Worm (Caenorhabditis elegans) whole organism, L1 larva: Measurements from ENCODE around the gene srbc-2.

Experiments
- Y116A8C.19 ChIP-seq: sonication (generic microtip); optimal IDR thresholded peaks from 2 replicates; lab custom pipeline; 2016; ENCODE audit warnings: missing compliant biosample characterization, missing genetic modification characterization, borderline replicate concordance
- ama-1 ChIP-seq: fragments of 150-350 bp; optimal IDR thresholded peaks from 2 replicates; lab custom pipeline; 2014
- ceh-82 ChIP-seq, 3 experiments: fragments of 150-350 bp in 1 of 3; sonication (generic microtip) in 2 of 3; optimal IDR thresholded peaks; 2 replicates each; lab custom pipeline; 2014 to 2017; ENCODE audit warnings: missing biosample characterization in 3 of 3, missing genetic modification characterization in 3 of 3
- ceh-88 ChIP-seq: fragments of 200-800 bp; sonication (Bioruptor generic); IDR thresholded peaks from 2 replicates; pipeline ENCODE4 v1.3.6; 2022; ENCODE audit warnings: missing genetic modification characterization, missing compliant biosample characterization
- ces-1 ChIP-seq: fragments of 150-350 bp; optimal IDR thresholded peaks from 2 replicates; lab custom pipeline; 2014; ENCODE audit warnings: missing biosample characterization, missing genetic modification reagents, missing genetic modification characterization
- efl-3 ChIP-seq: fragments of 200-800 bp; sonication (Bioruptor generic); optimal IDR thresholded peaks from 2 replicates; lab custom pipeline; 2018; ENCODE audit warnings: mild to moderate bottlenecking, missing genetic modification characterization, missing compliant biosample characterization
- elt-2 ChIP-seq: sonication (generic microtip); optimal IDR thresholded peaks from 2 replicates; lab custom pipeline; 2016; ENCODE audit warnings: missing genetic modification characterization, mild to moderate bottlenecking, inconsistent platforms, missing compliant biosample characterization, missing genetic modification reagents
- fkh-4 ChIP-seq: sonication (generic microtip); optimal IDR thresholded peaks from 2 replicates; lab custom pipeline; 2016; ENCODE audit warnings: missing compliant biosample characterization, missing genetic modification characterization, borderline replicate concordance
- fkh-8 ChIP-seq: sonication (generic microtip); optimal IDR thresholded peaks from 2 replicates; lab custom pipeline; 2016; ENCODE audit warnings: mild to moderate bottlenecking, missing genetic modification characterization, missing compliant biosample characterization
- grh-1 ChIP-seq: fragments of 200-800 bp; sonication (Bioruptor generic); IDR thresholded peaks from 2 replicates; pipeline ENCODE4 v1.3.6; 2022; ENCODE audit warnings: missing genetic modification reagents, missing genetic modification characterization, missing compliant biosample characterization
- hlh-17 ChIP-seq: fragments of 200-800 bp; sonication (Bioruptor generic); optimal IDR thresholded peaks from 2 replicates; lab custom pipeline; 2018; ENCODE audit warnings: missing genetic modification characterization, mild to moderate bottlenecking, missing compliant biosample characterization, moderate library complexity, borderline replicate concordance
- hpl-2 ChIP-seq: fragments of 150-350 bp; optimal IDR thresholded peaks from 2 replicates; lab custom pipeline; 2014; ENCODE audit warnings: missing biosample characterization, missing genetic modification reagents, missing genetic modification characterization
- irx-1 ChIP-seq: sonication (generic microtip); optimal IDR thresholded peaks from 2 replicates; lab custom pipeline; 2016; ENCODE audit warnings: missing genetic modification characterization, missing compliant biosample characterization
- jun-1 ChIP-seq: fragments of 150-350 bp; optimal IDR thresholded peaks from 2 replicates; lab custom pipeline; 2014; ENCODE audit warnings: missing biosample characterization, missing genetic modification reagents, missing genetic modification characterization
- lin-14 ChIP-seq: fragments of 200-800 bp; sonication (Bioruptor generic); optimal IDR thresholded peaks from 2 replicates; lab custom pipeline; 2018; ENCODE audit warnings: mild to moderate bottlenecking, missing genetic modification characterization, moderate library complexity, missing compliant biosample characterization
- lin-39 ChIP-seq: fragments of 150-350 bp; optimal IDR thresholded peaks from 2 replicates; lab custom pipeline; 2014; ENCODE audit warnings: missing biosample characterization, missing genetic modification reagents, missing genetic modification characterization
- lir-3 ChIP-seq: sonication (generic microtip); optimal IDR thresholded peaks from 2 replicates; lab custom pipeline; 2016; ENCODE audit warnings: mild to moderate bottlenecking, missing genetic modification characterization, moderate library complexity, missing compliant biosample characterization; ENCODE audit not compliant: poor library complexity
- nhr-12 ChIP-seq: sonication (generic microtip); optimal IDR thresholded peaks from 2 replicates; lab custom pipeline; 2017; ENCODE audit warnings: missing biosample characterization, missing genetic modification characterization
- nhr-19 ChIP-seq: fragments of 200-800 bp; sonication (Bioruptor generic); conservative IDR thresholded peaks from 2 replicates; pipeline ENCODE4 v1.3.6; 2022; ENCODE audit warnings: missing genetic modification characterization, missing compliant biosample characterization
- nhr-20 ChIP-seq: sonication (generic microtip); optimal IDR thresholded peaks from 2 replicates; lab custom pipeline; 2016; ENCODE audit warnings: mild to moderate bottlenecking, missing genetic modification characterization, missing compliant biosample characterization
- nhr-28 ChIP-seq: fragments of 150-350 bp; optimal IDR thresholded peaks from 2 replicates; lab custom pipeline; 2014; ENCODE audit warnings: missing biosample characterization, missing genetic modification characterization
- nhr-47 ChIP-seq: sonication (generic microtip); optimal IDR thresholded peaks from 2 replicates; lab custom pipeline; 2016; ENCODE audit warnings: mild to moderate bottlenecking, missing genetic modification characterization, moderate library complexity, missing compliant biosample characterization
- nhr-71 ChIP-seq: sonication (generic microtip); optimal IDR thresholded peaks from 2 replicates; lab custom pipeline; 2016; ENCODE audit warnings: mild to moderate bottlenecking, missing genetic modification characterization, moderate library complexity, missing compliant biosample characterization
- nhr-77 ChIP-seq: fragments of 150-350 bp; optimal IDR thresholded peaks from 2 replicates; lab custom pipeline; 2014; ENCODE audit warnings: missing biosample characterization, missing genetic modification characterization
- nhr-85 ChIP-seq: sonication (generic microtip); peaks from one replicate; lab custom pipeline; 2016; ENCODE audit warnings: missing genetic modification characterization, inconsistent platforms, missing compliant biosample characterization
- nhr-90 ChIP-seq: sonication (generic microtip); optimal IDR thresholded peaks from 2 replicates; lab custom pipeline; 2016; ENCODE audit warnings: mild to moderate bottlenecking, missing genetic modification characterization, missing compliant biosample characterization; ENCODE audit not compliant: poor library complexity
- rnt-1 ChIP-seq: sonication (generic microtip); optimal IDR thresholded peaks from 2 replicates; lab custom pipeline; 2016; ENCODE audit warnings: mild to moderate bottlenecking, missing genetic modification characterization, moderate library complexity, missing compliant biosample characterization
- sptf-1 ChIP-seq: fragments of 150-350 bp; optimal IDR thresholded peaks from 2 replicates; lab custom pipeline; 2014; ENCODE audit warnings: missing biosample characterization, missing genetic modification characterization
- unc-30 ChIP-seq: sonication (generic microtip); optimal IDR thresholded peaks from 2 replicates; lab custom pipeline; 2017; ENCODE audit warnings: missing biosample characterization, missing genetic modification characterization
- unc-86 ChIP-seq: sonication (generic microtip); optimal IDR thresholded peaks from 2 replicates; lab custom pipeline; 2016; ENCODE audit warnings: missing genetic modification characterization, missing compliant biosample characterization
- vab-15 ChIP-seq: sonication (generic microtip); optimal IDR thresholded peaks from 2 replicates; lab custom pipeline; 2017; ENCODE audit warnings: missing genotype, mild to moderate bottlenecking, missing genetic modification characterization, missing compliant biosample characterization
- zag-1 ChIP-seq: fragments of 150-350 bp; optimal IDR thresholded peaks from 2 replicates; lab custom pipeline; 2014; ENCODE audit warnings: missing biosample characterization, missing genetic modification characterization
- ztf-11 ChIP-seq, 2 experiments: sonication (generic microtip); optimal IDR thresholded peaks; 2 replicates each; lab custom pipeline; 2016 to 2017; ENCODE audit warnings: missing genetic modification characterization in 2 of 2, missing biosample characterization in 1 of 2, missing compliant biosample characterization in 1 of 2

Gene srbc-2

DNA sequence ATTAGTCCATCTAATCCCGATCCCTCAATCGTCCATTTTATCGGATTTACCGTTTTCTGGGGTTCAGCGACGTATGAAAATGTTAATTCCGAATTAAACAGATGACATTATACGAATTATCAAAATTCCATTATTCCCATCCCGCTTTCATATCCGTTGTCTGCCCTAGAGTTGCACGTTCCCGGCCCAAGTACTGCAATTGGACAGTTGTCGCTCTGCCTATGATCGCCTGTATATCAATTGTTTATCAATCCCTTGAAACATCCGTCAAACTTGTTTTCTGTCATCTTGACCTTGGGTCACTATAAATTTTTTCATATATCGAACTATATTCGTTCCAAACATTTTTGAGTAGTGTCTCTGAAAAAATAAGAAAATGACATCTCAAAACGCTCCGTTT lies 18.6 kb downstream of the srbc-2 start, which contains the start of gene C04E12.5:
TSS of gene C04E12.5 (plus strand) at position 301 of the 400 bp plus-strand sequence.
- no peak for TF ChIP-seq irx-1 (tag; lab: Kevin White, UChicago)
- TF ChIP-seq ceh-82 (tag; optimal IDR thresholded peaks at IDR 0.05; lab: Kevin White, UChicago) = no peak
- no peak for TF ChIP-seq nhr-47 (tag; lab: Kevin White, UChicago)
- TF ChIP-seq jun-1 (tag; lab: Kevin White, UChicago) = no peak

DNA sequence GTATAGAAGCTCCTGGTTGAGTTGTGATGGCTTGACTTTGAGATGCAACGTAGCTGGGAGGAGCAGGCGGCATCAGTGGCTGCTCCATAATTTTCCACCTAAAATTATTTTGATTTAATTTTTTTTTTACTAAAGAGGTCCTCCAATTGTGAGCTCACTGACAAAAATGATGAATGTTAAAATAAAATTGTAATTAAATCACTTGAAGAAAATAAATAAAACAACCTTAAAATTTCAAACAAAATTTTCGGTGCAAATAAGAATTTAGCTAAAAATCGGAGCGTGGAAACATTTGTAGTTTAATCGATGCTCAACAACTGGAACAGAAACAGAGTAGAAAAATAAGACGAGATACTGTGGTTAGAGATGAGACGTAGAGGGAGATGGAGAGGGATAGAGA lies 19.8 kb downstream of the srbc-2 start, which contains the start of gene scrm-3:
TSS of gene scrm-3 (minus strand) at position 101 of the 400 bp plus-strand sequence.
- no peak for TF ChIP-seq ama-1 (lab: Kevin White, UChicago)
- TF ChIP-seq vab-15 (tag; lab: Kevin White, UChicago) = no peak
- no peak for TF ChIP-seq nhr-20 (tag; lab: Kevin White, UChicago)
- TF ChIP-seq, all 84 proteins: peak for 0

DNA sequence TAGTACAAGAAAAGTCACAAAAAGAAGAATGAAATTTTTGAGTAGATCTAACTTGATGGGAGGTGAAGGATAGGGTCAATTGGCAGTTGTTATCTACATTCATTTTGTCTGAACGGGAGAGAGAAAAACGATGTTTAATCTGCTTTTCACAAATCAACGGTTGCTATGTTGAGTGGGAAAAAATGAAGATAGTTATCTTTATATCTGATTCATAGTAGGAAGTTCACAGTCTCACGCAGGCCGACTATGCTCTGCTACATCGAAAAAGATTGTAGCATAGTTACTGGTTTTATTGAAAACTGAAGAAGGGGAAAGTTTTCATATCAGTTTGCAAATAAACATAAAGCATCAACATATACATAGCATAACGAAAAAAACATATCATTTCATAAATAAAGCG lies 21.3 kb downstream of the srbc-2 start:
- TF ChIP-seq lin-14 (GFP tag; lab: Kevin White, UChicago) (peak; percentile 13), nhr-85 (tag; lab: Kevin White, UChicago) (peak; percentile 67), zag-1 (tag; lab: Kevin White, UChicago) (no peak)

DNA sequence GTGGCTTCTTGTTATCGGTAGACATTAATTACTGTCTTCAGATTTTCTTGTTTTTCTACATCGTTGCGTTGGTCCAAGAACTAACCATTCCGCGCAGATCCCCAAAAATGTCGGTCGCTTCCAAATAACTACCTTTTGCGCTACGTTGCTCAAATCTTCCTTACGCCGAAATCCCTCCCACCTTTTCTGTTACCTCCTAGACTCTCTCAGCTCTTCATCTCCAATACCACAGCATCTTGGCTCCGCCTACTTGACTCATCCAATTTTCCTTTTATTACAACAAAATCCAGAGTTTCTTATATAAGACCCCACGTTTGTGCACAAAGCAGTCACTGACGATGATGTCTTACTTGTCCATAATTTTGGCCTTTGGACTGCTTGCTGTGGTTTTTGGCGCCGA lies 23.9 kb downstream of the srbc-2 start, which contains the start of gene C17B7.12:
TSS of gene C17B7.12 (plus strand) at position 301 of the 400 bp plus-strand sequence.
- TF ChIP-seq efl-3 (GFP tag; lab: Kevin White, UChicago) (no peak), ztf-11 (tag; optimal IDR thresholded peaks at IDR 0.05; lab: Kevin White, UChicago) (no peak), lin-39 (tag; lab: Kevin White, UChicago) (no peak), nhr-12 (no peak), vab-15 (tag; lab: Kevin White, UChicago) (no peak), jun-1 (tag; lab: Kevin White, UChicago) (no peak), hpl-2 (no peak), nhr-90 (tag; lab: Kevin White, UChicago) (no peak), hlh-17 (no peak), nhr-47 (tag; lab: Kevin White, UChicago) (no peak), grh-1 (GFP tag; lab: Robert Waterston, UW) (no peak), elt-2 (tag; lab: Kevin White, UChicago) (no peak), unc-30 (tag; lab: Kevin White, UChicago) (no peak)

DNA sequence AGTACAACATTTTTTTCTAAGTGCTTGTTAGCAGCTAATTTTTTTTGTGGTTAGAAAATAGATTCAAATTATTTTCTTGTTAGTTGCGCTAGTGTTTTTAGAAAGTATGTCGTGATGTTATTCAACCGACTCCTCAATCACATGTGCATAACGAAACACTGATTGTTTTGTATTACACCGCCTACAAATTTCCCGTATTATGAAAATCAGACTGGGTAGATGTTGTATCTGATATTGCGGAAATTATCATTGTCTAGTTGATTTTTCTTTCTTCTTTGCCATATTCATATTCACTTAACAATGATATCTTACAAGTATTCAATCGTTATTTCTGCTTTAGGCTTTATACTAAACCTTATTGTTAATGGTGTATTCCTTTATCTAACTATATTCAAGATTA lies 25.6 kb downstream of the srbc-2 start, which contains the start of gene str-63:
TSS of gene str-63 (plus strand) at position 301 of the 400 bp plus-strand sequence.
- no peak for TF ChIP-seq nhr-28
- TF ChIP-seq lir-3 (tag; lab: Kevin White, UChicago) = no peak
- no peak for TF ChIP-seq ceh-88 (GFP tag; lab: Robert Waterston, UW)
- TF ChIP-seq nhr-47 (tag; lab: Kevin White, UChicago) = no peak
- no peak for TF ChIP-seq irx-1 (tag; lab: Kevin White, UChicago)
- TF ChIP-seq fkh-8 (tag; lab: Kevin White, UChicago) = no peak
- no peak for TF ChIP-seq grh-1 (GFP tag; lab: Robert Waterston, UW)
- no peak for TF ChIP-seq fkh-4 (tag; lab: Kevin White, UChicago)
- no peak for TF ChIP-seq nhr-77 (tag; lab: Kevin White, UChicago)
- TF ChIP-seq rnt-1 (tag; lab: Kevin White, UChicago) = no peak

DNA sequence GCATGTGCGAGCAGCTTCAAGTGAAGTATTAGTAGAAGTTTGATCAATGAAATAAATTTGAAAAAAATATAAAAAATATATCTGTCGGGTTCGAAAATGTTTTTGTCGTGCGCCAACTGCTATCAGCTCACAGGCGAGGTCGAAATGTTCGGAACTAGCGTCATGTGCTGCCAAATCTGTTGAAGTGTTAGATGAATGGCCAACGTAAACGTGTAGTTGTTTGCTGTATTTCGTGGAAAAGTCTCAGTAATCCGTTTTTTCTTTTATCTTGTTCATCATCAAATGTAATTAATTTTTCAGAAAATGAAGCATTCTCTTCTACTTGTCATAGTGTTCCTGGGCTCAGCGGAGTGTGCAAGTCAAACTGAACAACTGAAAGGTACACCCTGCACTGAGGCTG lies 27.0 kb downstream of the srbc-2 start, which contains the start of gene C17B7.15:
TSS of gene C17B7.15 (plus strand) at position 301 of the 400 bp plus-strand sequence.
- TF ChIP-seq efl-3 (GFP tag; lab: Kevin White, UChicago) (no peak), unc-86 (tag; lab: Kevin White, UChicago) (no peak), lin-14 (GFP tag; lab: Kevin White, UChicago) (peak; percentile 12)

DNA sequence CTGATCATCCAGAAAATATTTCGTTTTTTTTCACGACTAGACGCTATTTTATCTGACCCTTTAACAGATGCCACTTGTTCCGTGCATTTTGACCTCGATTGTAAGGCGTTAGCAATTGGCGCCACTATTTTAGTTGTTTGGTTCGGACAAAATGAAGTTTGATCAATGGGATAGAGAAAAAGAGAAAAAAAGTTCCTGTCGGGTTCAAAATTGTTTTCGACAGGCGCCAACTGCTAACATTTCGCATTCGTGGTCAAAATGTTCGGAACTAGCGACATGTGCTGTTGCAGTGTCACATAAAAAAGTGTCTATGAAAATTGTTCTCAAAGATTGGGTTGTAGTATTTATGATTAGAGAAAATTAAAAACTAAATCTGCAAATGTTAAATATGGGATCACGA lies 29.4 kb downstream of the srbc-2 start:
- TF ChIP-seq nhr-20 (tag; lab: Kevin White, UChicago) (peak; percentile 12), nhr-19 (peak; percentile 22; the same call in 1 of the 2 replicates), lin-14 (GFP tag; lab: Kevin White, UChicago) (peak; percentile 49), sptf-1 (tag; lab: Kevin White, UChicago) (no peak), ces-1 (no peak), unc-86 (tag; lab: Kevin White, UChicago) (no peak), hpl-2 (no peak), Y116A8C.19 (tag; lab: Kevin White, UChicago) (no peak), nhr-47 (tag; lab: Kevin White, UChicago) (no peak), rnt-1 (tag; lab: Kevin White, UChicago) (peak; percentile 57), nhr-71 (tag; lab: Kevin White, UChicago) (peak; percentile 43)
